Worm (Caenorhabditis elegans) whole organism, late embryonic: ENCODE data around the gene cnk-1.

ENCODE experiments used
- ama-1 ChIP-seq: fragments of 150-350 bp; optimal IDR thresholded peaks from 2 replicates; lab custom pipeline; 2014
- ceh-14 ChIP-seq: sonication (generic microtip); optimal IDR thresholded peaks from 2 replicates; lab custom pipeline; 2016; ENCODE audit warnings: missing genotype, missing genetic modification characterization, missing compliant biosample characterization
- ceh-2 ChIP-seq: sonication (generic microtip); optimal IDR thresholded peaks from 2 replicates; lab custom pipeline; 2016; ENCODE audit warnings: missing genotype, missing genetic modification characterization, missing compliant biosample characterization
- ceh-22 ChIP-seq: sonication (generic microtip); optimal IDR thresholded peaks from 2 replicates; lab custom pipeline; 2017; ENCODE audit warnings: missing biosample characterization, missing genetic modification characterization
- elt-2 ChIP-seq: sonication (generic microtip); optimal IDR thresholded peaks from 2 replicates; lab custom pipeline; 2016; ENCODE audit warnings: missing genetic modification reagents, missing genetic modification characterization, missing compliant biosample characterization
- fkh-10 ChIP-seq: fragments of 150-350 bp; optimal IDR thresholded peaks from 2 replicates; lab custom pipeline; 2014; ENCODE audit warnings: missing biosample characterization, missing genetic modification reagents, missing genetic modification characterization
- nhr-11 ChIP-seq: fragments of 150-350 bp; optimal IDR thresholded peaks from 2 replicates; lab custom pipeline; 2014; ENCODE audit warnings: missing biosample characterization, missing genetic modification characterization
- nhr-232 ChIP-seq: sonication (generic microtip); optimal IDR thresholded peaks from 2 replicates; lab custom pipeline; 2016; ENCODE audit warnings: missing genetic modification characterization, missing compliant biosample characterization
- pha-4 ChIP-seq: fragments of 150-350 bp; optimal IDR thresholded peaks from 2 replicates; lab custom pipeline; 2018; ENCODE audit warnings: missing biosample characterization, missing genetic modification reagents, missing genetic modification characterization
- pqm-1 ChIP-seq: sonication (generic microtip); optimal IDR thresholded peaks from 2 replicates; lab custom pipeline; 2016; ENCODE audit warnings: missing genetic modification characterization, missing compliant biosample characterization
- sdc-2 ChIP-seq: sonication (generic microtip); optimal IDR thresholded peaks from 2 replicates; lab custom pipeline; 2016; ENCODE audit warnings: missing genotype, missing genetic modification characterization, missing compliant biosample characterization
- sox-2 ChIP-seq: fragments of 200-800 bp; sonication (Bioruptor generic); IDR thresholded peaks from 2 replicates; pipeline ENCODE4 v1.3.6; 2022; ENCODE audit warnings: missing genetic modification reagents, missing genetic modification characterization, missing compliant biosample characterization
- unc-86 ChIP-seq: sonication (generic microtip); optimal IDR thresholded peaks from 2 replicates; lab custom pipeline; 2016; ENCODE audit warnings: missing genetic modification characterization, missing compliant biosample characterization

DNA sequence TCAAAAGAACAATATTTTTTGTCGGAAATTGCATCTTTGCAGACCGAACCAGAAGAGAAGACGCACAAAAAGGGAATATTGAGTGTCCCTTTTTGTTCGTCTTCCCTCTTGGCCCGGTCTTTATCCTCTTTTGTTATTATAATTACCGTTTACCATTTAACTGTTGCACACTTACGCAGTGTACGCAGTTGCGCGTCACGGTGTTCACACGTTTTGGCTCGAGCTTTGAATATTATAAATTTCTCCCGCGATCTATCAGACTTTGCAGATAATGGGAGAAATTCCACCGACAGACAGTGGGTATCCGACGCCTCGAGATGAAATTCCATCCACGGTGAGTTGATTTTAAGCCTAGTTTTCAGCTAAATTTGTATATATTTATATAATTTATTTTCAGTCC lies 49.7 kb downstream of the cnk-1 start, which contains the start of gene sas-7:
- TF ChIP-seq pqm-1 (tag; lab: Kevin White, UChicago) (no peak), sox-2 (GFP tag; lab: Robert Waterston, UW) (no peak), nhr-232 (no peak), nhr-11 (no peak), pha-4 (tag; lab: Kevin White, UChicago) (no peak), unc-86 (tag; lab: Kevin White, UChicago) (no peak), fkh-10 (no peak), elt-2 (tag; lab: Kevin White, UChicago) (no peak), ama-1 (lab: Kevin White, UChicago) (no peak), ceh-2 (tag; lab: Kevin White, UChicago) (no peak), ceh-14 (tag; lab: Kevin White, UChicago) (no peak), sdc-2 (tag; lab: Kevin White, UChicago) (no peak), ceh-22 (tag; lab: Kevin White, UChicago) (no peak)
